Fruit fly (Drosophila melanogaster) whole organism, prepupa: ENCODE results near the gene CG7627.

Experiments used
- Blimp-1 ChIP-seq: fragments of 200-800 bp; sonication (Bioruptor generic); optimal IDR thresholded peaks from 3 replicates; lab custom pipeline; 2017; ENCODE audit warnings: missing biosample characterization, missing genetic modification characterization, mild to moderate bottlenecking, moderate library complexity, missing genetic modification reagents
- CG10631 ChIP-seq: fragments of 200-800 bp; sonication (Bioruptor generic); optimal IDR thresholded peaks from 2 replicates; lab custom pipeline; 2016; ENCODE audit warnings: missing biosample characterization, missing genetic modification characterization
- CG11294 ChIP-seq: fragments of 200-800 bp; sonication (Bioruptor generic); IDR thresholded peaks from 2 replicates; pipeline ENCODE4 v1.3.6; 2022; ENCODE audit warnings: missing biosample characterization, missing genetic modification characterization
- CG11762 ChIP-seq: fragments of 200-800 bp; sonication (Bioruptor generic); optimal IDR thresholded peaks from 3 replicates; lab custom pipeline; 2016; ENCODE audit warnings: missing biosample characterization, missing genetic modification characterization; ENCODE audit not compliant: insufficient read depth
- CG11902 ChIP-seq: fragments of 200-800 bp; sonication (Bioruptor generic); optimal IDR thresholded peaks from 3 replicates; lab custom pipeline; 2016; ENCODE audit warnings: missing biosample characterization, missing genetic modification characterization
- CG1621 ChIP-seq: fragments of 200-800 bp; sonication (Bioruptor generic); optimal IDR thresholded peaks from 3 replicates; lab custom pipeline; 2018; ENCODE audit warnings: missing biosample characterization, mild to moderate bottlenecking, missing genetic modification characterization
- CG16779 ChIP-seq: fragments of 200-800 bp; sonication (Bioruptor generic); optimal IDR thresholded peaks from 3 replicates; lab custom pipeline; 2017; ENCODE audit warnings: missing biosample characterization, mild to moderate bottlenecking, missing genetic modification characterization
- CG31627 ChIP-seq: fragments of 200-800 bp; sonication (Bioruptor generic); optimal IDR thresholded peaks from 3 replicates; lab custom pipeline; 2016; ENCODE audit warnings: missing biosample characterization, missing genetic modification characterization
- CG34406 ChIP-seq: fragments of 200-800 bp; sonication (Bioruptor generic); optimal IDR thresholded peaks from 3 replicates; lab custom pipeline; 2016; ENCODE audit warnings: missing biosample characterization, missing genetic modification characterization
- CG3919 ChIP-seq: fragments of 200-800 bp; sonication (Bioruptor generic); optimal IDR thresholded peaks from 3 replicates; lab custom pipeline; 2016; ENCODE audit warnings: missing biosample characterization, missing genetic modification characterization
- CG4318 ChIP-seq: fragments of 200-800 bp; sonication (Bioruptor generic); optimal IDR thresholded peaks from 3 replicates; lab custom pipeline; 2017; ENCODE audit warnings: missing biosample characterization, mild to moderate bottlenecking, missing genetic modification characterization
- CG6163 ChIP-seq: fragments of 200-800 bp; sonication (Bioruptor generic); IDR thresholded peaks from 3 replicates; pipeline ENCODE4 v1.3.6; 2022; ENCODE audit warnings: missing biosample characterization, missing genetic modification characterization
- CG6792 ChIP-seq: fragments of 200-800 bp; sonication (Bioruptor generic); optimal IDR thresholded peaks from 3 replicates; lab custom pipeline; 2016; ENCODE audit warnings: missing biosample characterization, missing genetic modification characterization
- CG6808 ChIP-seq: fragments of 200-800 bp; sonication (Bioruptor generic); optimal IDR thresholded peaks from 3 replicates; lab custom pipeline; 2017; ENCODE audit warnings: missing biosample characterization, missing genetic modification characterization, mild to moderate bottlenecking, moderate library complexity, missing genetic modification reagents
- CG6854 ChIP-seq: fragments of 200-800 bp; sonication (Bioruptor generic); optimal IDR thresholded peaks from 2 replicates; lab custom pipeline; 2017; ENCODE audit warnings: missing biosample characterization, mild to moderate bottlenecking, missing genetic modification characterization
- CG8119 ChIP-seq: fragments of 200-800 bp; sonication (Bioruptor generic); IDR thresholded peaks from 3 replicates; pipeline ENCODE4 v1.3.6; 2022; ENCODE audit warnings: missing biosample characterization, missing genetic modification characterization
- CG8319 ChIP-seq: fragments of 200-800 bp; sonication (Bioruptor generic); optimal IDR thresholded peaks from 3 replicates; lab custom pipeline; 2016; ENCODE audit warnings: missing biosample characterization, missing genetic modification characterization
- CG8632 ChIP-seq: fragments of 200-800 bp; sonication (Bioruptor generic); optimal IDR thresholded peaks from 3 replicates; lab custom pipeline; 2016; ENCODE audit warnings: missing biosample characterization, missing genetic modification characterization
- CG9139 ChIP-seq: fragments of 200-800 bp; sonication (Bioruptor generic); optimal IDR thresholded peaks from 3 replicates; lab custom pipeline; 2017; ENCODE audit warnings: missing biosample characterization, mild to moderate bottlenecking, missing genetic modification characterization
- Eip75B ChIP-seq: fragments of 200-800 bp; sonication (Bioruptor generic); optimal IDR thresholded peaks from 3 replicates; lab custom pipeline; 2016; ENCODE audit warnings: missing biosample characterization, missing genetic modification characterization
- Eip78C ChIP-seq: fragments of 200-800 bp; sonication (Bioruptor generic); peaks from one replicate; lab custom pipeline; 2016; ENCODE audit warnings: missing biosample characterization, missing genetic modification characterization
- Eip93F ChIP-seq: fragments of 200-800 bp; sonication (Bioruptor generic); optimal IDR thresholded peaks from 2 replicates; lab custom pipeline; 2016; ENCODE audit warnings: missing biosample characterization, mild to moderate bottlenecking, missing genetic modification characterization
- Ets96B ChIP-seq: fragments of 200-800 bp; optimal IDR thresholded peaks from 2 replicates; lab custom pipeline; 2019; ENCODE audit warnings: missing biosample characterization, mild to moderate bottlenecking, missing genetic modification characterization, moderate library complexity
- Gug ChIP-seq: fragments of 200-800 bp; sonication (Bioruptor generic); IDR thresholded peaks from 2 replicates; pipeline ENCODE4 v1.3.6; 2022; ENCODE audit warnings: missing biosample characterization, missing genetic modification characterization
- Hr38 ChIP-seq: sonication (Bioruptor generic); optimal IDR thresholded peaks from 2 replicates; lab custom pipeline; 2016; ENCODE audit warnings: missing biosample characterization, missing genetic modification characterization
- Hr39 ChIP-seq: fragments of 200-800 bp; sonication (Bioruptor generic); optimal IDR thresholded peaks from 2 replicates; lab custom pipeline; 2016; ENCODE audit warnings: missing biosample characterization, missing genetic modification characterization
- Lpt ChIP-seq: fragments of 200-800 bp; sonication (Bioruptor generic); optimal IDR thresholded peaks from 3 replicates; lab custom pipeline; 2016; ENCODE audit warnings: missing biosample characterization, missing genetic modification characterization
- OdsH ChIP-seq: fragments of 200-800 bp; sonication (Bioruptor generic); optimal IDR thresholded peaks from 3 replicates; lab custom pipeline; 2016; ENCODE audit warnings: missing biosample characterization, missing genetic modification characterization
- Sox102F ChIP-seq: fragments of 200-800 bp; sonication (Bioruptor generic); optimal IDR thresholded peaks from 2 replicates; lab custom pipeline; 2016; ENCODE audit warnings: missing biosample characterization, mild to moderate bottlenecking, missing genetic modification characterization
- Sox14 ChIP-seq: fragments of 200-800 bp; sonication (Bioruptor generic); optimal IDR thresholded peaks from 3 replicates; lab custom pipeline; 2016; ENCODE audit warnings: missing biosample characterization, missing genetic modification characterization
- Sox15 ChIP-seq: fragments of 200-800 bp; sonication (Bioruptor generic); optimal IDR thresholded peaks from 3 replicates; lab custom pipeline; 2016; ENCODE audit warnings: missing biosample characterization, missing genetic modification characterization
- achi ChIP-seq: fragments of 200-800 bp; sonication (Bioruptor generic); optimal IDR thresholded peaks from 3 replicates; lab custom pipeline; 2016; ENCODE audit warnings: missing biosample characterization, missing genetic modification characterization
- acj6 ChIP-seq: fragments of 200-800 bp; sonication (Bioruptor generic); optimal IDR thresholded peaks from 3 replicates; lab custom pipeline; 2016; ENCODE audit warnings: missing biosample characterization, missing genetic modification characterization
- cyc ChIP-seq: fragments of 200-800 bp; sonication (Bioruptor generic); optimal IDR thresholded peaks from 3 replicates; lab custom pipeline; 2016; ENCODE audit warnings: missing biosample characterization, missing genetic modification characterization
- dac ChIP-seq: fragments of 200-800 bp; sonication (Bioruptor generic); optimal IDR thresholded peaks from 2 replicates; lab custom pipeline; 2017; ENCODE audit warnings: missing biosample characterization, mild to moderate bottlenecking, missing genetic modification characterization
- dsx ChIP-seq: fragments of 200-800 bp; optimal IDR thresholded peaks from 3 replicates; lab custom pipeline; 2019; ENCODE audit warnings: missing biosample characterization, mild to moderate bottlenecking, missing genetic modification characterization, moderate library complexity; ENCODE audit not compliant: poor library complexity, severe bottlenecking
- eg ChIP-seq: fragments of 200-800 bp; sonication (Bioruptor generic); IDR thresholded peaks from 3 replicates; pipeline ENCODE4 v1.3.6; 2022; ENCODE audit warnings: missing biosample characterization, missing genetic modification characterization
- esn ChIP-seq: fragments of 200-800 bp; sonication (Bioruptor generic); optimal IDR thresholded peaks from 2 replicates; lab custom pipeline; 2016; ENCODE audit warnings: missing biosample characterization, mild to moderate bottlenecking, missing genetic modification characterization, moderate library complexity
- fd85E ChIP-seq: fragments of 200-800 bp; sonication (Bioruptor generic); optimal IDR thresholded peaks from 3 replicates; lab custom pipeline; 2016; ENCODE audit warnings: missing biosample characterization, missing genetic modification characterization
- fkh ChIP-seq: fragments of 200-800 bp; sonication (Bioruptor generic); optimal IDR thresholded peaks from 3 replicates; lab custom pipeline; 2017; ENCODE audit warnings: missing biosample characterization, mild to moderate bottlenecking, missing genetic modification characterization, moderate library complexity
- lz ChIP-seq: fragments of 200-800 bp; sonication (Bioruptor generic); optimal IDR thresholded peaks from 3 replicates; lab custom pipeline; 2016; ENCODE audit warnings: missing biosample characterization, missing genetic modification characterization
- pdm3 ChIP-seq: fragments of 200-800 bp; sonication (Bioruptor generic); optimal IDR thresholded peaks from 3 replicates; lab custom pipeline; 2016; ENCODE audit warnings: missing biosample characterization, missing genetic modification characterization
- salr ChIP-seq, 2 experiments: fragments of 200-800 bp; sonication (Bioruptor generic); optimal IDR thresholded peaks; 3 replicates each; lab custom pipeline; 2016 to 2018; ENCODE audit warnings: missing biosample characterization in 2 of 2, missing genetic modification characterization in 2 of 2, mild to moderate bottlenecking in 1 of 2
- spab ChIP-seq: fragments of 200-800 bp; sonication (Bioruptor generic); optimal IDR thresholded peaks from 2 replicates; lab custom pipeline; 2017; ENCODE audit warnings: missing biosample characterization, mild to moderate bottlenecking, missing genetic modification characterization, missing genetic modification reagents
- ss ChIP-seq, 2 experiments: fragments of 200-800 bp; sonication (Bioruptor generic); optimal IDR thresholded peaks; 2 replicates in 1 of 2; 3 replicates in 1 of 2; lab custom pipeline; 2017 to 2018; ENCODE audit warnings: mild to moderate bottlenecking in 2 of 2, missing biosample characterization in 2 of 2, missing genetic modification characterization in 2 of 2, moderate library complexity in 1 of 2
- svp ChIP-seq: fragments of 200-800 bp; sonication (Bioruptor generic); peaks from one replicate; lab custom pipeline; 2016; ENCODE audit warnings: missing biosample characterization, missing genetic modification characterization
- vri ChIP-seq: fragments of 200-800 bp; sonication (Bioruptor generic); optimal IDR thresholded peaks from 3 replicates; lab custom pipeline; 2016; ENCODE audit warnings: missing biosample characterization, mild to moderate bottlenecking, missing genetic modification characterization

Gene CG7627

DNA sequence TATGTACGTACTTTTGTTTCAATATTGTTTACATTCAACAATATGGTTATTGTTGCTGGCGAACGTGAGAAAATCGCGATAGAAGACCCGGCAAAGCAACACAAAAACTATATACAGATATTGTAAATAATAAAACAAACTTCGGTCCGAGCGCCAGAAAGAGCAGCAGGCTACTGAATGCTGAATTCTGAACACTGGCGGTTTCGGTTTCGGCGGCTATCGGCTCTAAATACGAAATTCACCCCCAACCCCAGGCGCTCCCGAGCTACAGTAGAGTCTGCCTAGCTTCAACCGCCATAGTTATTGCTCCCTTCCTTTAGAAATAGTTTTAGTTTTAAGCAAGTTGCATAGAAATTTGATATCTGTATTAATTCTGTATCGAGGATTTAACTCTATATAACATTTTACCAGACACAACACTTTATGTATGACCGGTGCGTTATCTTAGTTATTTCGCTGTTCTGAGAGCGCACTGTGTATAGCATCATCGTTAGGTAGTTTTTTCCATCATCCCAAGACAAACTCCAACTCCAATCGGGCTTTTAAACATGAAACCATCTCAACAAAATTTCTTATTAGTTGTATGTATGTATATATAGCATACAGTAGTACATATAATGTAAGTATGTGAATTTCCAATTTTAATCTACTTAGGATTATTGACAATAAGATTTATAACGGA is at the start of gene CG7627 (continued):
- TF ChIP-seq Hr38 (no peak), spab (GFP tag; lab: Kevin White, UChicago) (peak; percentile 53), CG6808 (peak; percentile 64), dsx (GFP tag; lab: Kevin White, UChicago) (peak; percentile 47), Sox15 (peak; percentile 52), CG34406 (GFP tag; lab: Kevin White, UChicago) (peak; percentile 51), CG4318 (GFP tag; lab: Kevin White, UChicago) (no peak), CG1621 (tag; lab: Kevin White, UChicago) (peak; percentile 8), acj6 (GFP tag; lab: Kevin White, UChicago) (peak; percentile 51)
- TF ChIP-seq, all 60 proteins: peak for 53

- TF ChIP-seq Blimp-1 (peak; percentile 40), CG3919 (GFP tag; lab: Kevin White, UChicago) (no peak), OdsH (GFP tag; lab: Kevin White, UChicago) (no peak), Sox14 (GFP tag; lab: Kevin White, UChicago) (no peak), CG8319 (GFP tag; lab: Kevin White, UChicago) (no peak), CG8119 (GFP tag; lab: Robert Waterston, UW) (no peak), Hr39 (GFP tag; lab: Kevin White, UChicago) (no peak), CG10631 (GFP tag; lab: Kevin White, UChicago) (no peak), esn (peak; percentile 53), Sox15 (no peak), svp (GFP tag; lab: Kevin White, UChicago) (peak; percentile 93), CG8632 (peak; percentile 32), CG1621 (tag; lab: Kevin White, UChicago) (no peak), fd85E (GFP tag; lab: Kevin White, UChicago) (no peak), dac (GFP tag; lab: Kevin White, UChicago) (no peak), Eip78C (GFP tag; lab: Kevin White, UChicago) (peak; percentile 74), fkh (no peak), CG6163 (peak; percentile 15; the same call in 1 of the 3 replicates), salr (GFP tag; optimal IDR thresholded peaks at IDR 0.05; lab: Kevin White, UChicago) (no peak), CG11902 (GFP tag; lab: Kevin White, UChicago) (no peak), eg (GFP tag; lab: Robert Waterston, UW) (no peak), Lpt (GFP tag; lab: Kevin White, UChicago) (no peak), Eip93F (no peak), CG34406 (GFP tag; lab: Kevin White, UChicago) (no peak), achi (GFP tag; lab: Kevin White, UChicago) (no peak), CG11294 (no peak), CG6854 (GFP tag; lab: Kevin White, UChicago) (peak; percentile 0), CG9139 (GFP tag; lab: Kevin White, UChicago) (no peak), CG31627 (GFP tag; lab: Kevin White, UChicago) (peak; percentile 12), spab (GFP tag; lab: Kevin White, UChicago) (no peak), Eip75B (GFP tag; lab: Kevin White, UChicago) (peak; percentile 44), ss (GFP tag; optimal IDR thresholded peaks at IDR 0.05; lab: Kevin White, UChicago) (no peak), lz (GFP tag; lab: Kevin White, UChicago) (no peak), CG6792 (GFP tag; lab: Kevin White, UChicago) (peak; percentile 46), pdm3 (no peak), vri (GFP tag; lab: Kevin White, UChicago) (no peak), CG11762 (GFP tag; lab: Kevin White, UChicago) (no peak), Gug (GFP tag; lab: Robert Waterston, UW) (no peak), CG16779 (tag; lab: Kevin White, UChicago) (no peak), Sox102F (no peak), cyc (no peak), Ets96B (no peak)
These were observed 49.3 kb upstream of the CG7627 start, which contains the start of gene Naglu for dm6 chr2L:8411530-8411929. Gene Naglu, minus strand, starts transcription at chr2L:8411868.
